Worm (Caenorhabditis elegans) whole organism, L1 larva: ENCODE results near the gene gbh-1.

Source experiments
- C16A3.4 ChIP-seq: fragments of 150-350 bp; optimal IDR thresholded peaks from 2 replicates; lab custom pipeline; 2014; ENCODE audit warnings: missing biosample characterization, missing genetic modification characterization
- C34B4.2 ChIP-seq: sonication (generic microtip); optimal IDR thresholded peaks from 2 replicates; lab custom pipeline; 2017; ENCODE audit warnings: mild to moderate bottlenecking, missing genetic modification characterization, missing compliant biosample characterization
- Y116A8C.19 ChIP-seq: sonication (generic microtip); optimal IDR thresholded peaks from 2 replicates; lab custom pipeline; 2016; ENCODE audit warnings: missing compliant biosample characterization, missing genetic modification characterization, borderline replicate concordance
- aly-2 ChIP-seq: fragments of 150-350 bp; optimal IDR thresholded peaks from 2 replicates; lab custom pipeline; 2014; ENCODE audit warnings: missing biosample characterization, missing genetic modification characterization
- blmp-1 ChIP-seq: fragments of 150-350 bp; optimal IDR thresholded peaks from 2 replicates; lab custom pipeline; 2014; ENCODE audit warnings: missing biosample characterization, missing genetic modification characterization
- ceh-82 ChIP-seq, 3 experiments: fragments of 150-350 bp in 1 of 3; sonication (generic microtip) in 2 of 3; optimal IDR thresholded peaks; 2 replicates each; lab custom pipeline; 2014 to 2017; ENCODE audit warnings: missing biosample characterization in 3 of 3, missing genetic modification characterization in 3 of 3
- ceh-90 ChIP-seq: sonication (generic microtip); optimal IDR thresholded peaks from 2 replicates; lab custom pipeline; 2016; ENCODE audit warnings: missing genetic modification characterization, missing compliant biosample characterization
- dsc-1 ChIP-seq: sonication (generic microtip); optimal IDR thresholded peaks from 2 replicates; lab custom pipeline; 2016; ENCODE audit warnings: mild to moderate bottlenecking, missing genetic modification characterization, missing compliant biosample characterization
- efl-1 ChIP-seq, 4 experiments: fragments of 150-350 bp; optimal IDR thresholded peaks in 3 of 4; peaks in 1 of 4; 1 replicate in 1 of 4; 2 replicates in 3 of 4; lab custom pipeline; 2014; ENCODE audit warnings: missing biosample characterization in 2 of 4, missing genetic modification characterization in 2 of 4, missing genetic modification reagents in 2 of 4
- efl-3 ChIP-seq: fragments of 200-800 bp; sonication (Bioruptor generic); optimal IDR thresholded peaks from 2 replicates; lab custom pipeline; 2018; ENCODE audit warnings: mild to moderate bottlenecking, missing genetic modification characterization, missing compliant biosample characterization
- elt-3 ChIP-seq, 6 experiments: fragments of 150-350 bp in 1 of 6; sonication (generic microtip); optimal IDR thresholded peaks; 2 replicates each; lab custom pipeline; 2017 to 2018; ENCODE audit warnings: missing biosample characterization in 6 of 6, missing genetic modification characterization in 6 of 6, inconsistent platforms in 1 of 6
- ets-5 ChIP-seq: fragments of 200-800 bp; sonication (Bioruptor generic); IDR thresholded peaks from 2 replicates; pipeline ENCODE4 v1.3.6; 2022; ENCODE audit warnings: missing genetic modification characterization, missing compliant biosample characterization
- fkh-10 ChIP-seq: sonication (generic microtip); optimal IDR thresholded peaks from 2 replicates; lab custom pipeline; 2017; ENCODE audit warnings: missing biosample characterization, missing genetic modification reagents, missing genetic modification characterization
- grh-1 ChIP-seq: fragments of 200-800 bp; sonication (Bioruptor generic); IDR thresholded peaks from 2 replicates; pipeline ENCODE4 v1.3.6; 2022; ENCODE audit warnings: missing genetic modification reagents, missing genetic modification characterization, missing compliant biosample characterization
- hlh-4 ChIP-seq: sonication (generic microtip); optimal IDR thresholded peaks from 2 replicates; lab custom pipeline; 2016; ENCODE audit warnings: mild to moderate bottlenecking, missing genetic modification characterization, missing compliant biosample characterization
- irx-1 ChIP-seq: sonication (generic microtip); optimal IDR thresholded peaks from 2 replicates; lab custom pipeline; 2016; ENCODE audit warnings: missing genetic modification characterization, missing compliant biosample characterization
- isw-1 ChIP-seq: fragments of 200-800 bp; sonication (Bioruptor generic); IDR thresholded peaks from 2 replicates; pipeline ENCODE4 v1.3.6; 2022; ENCODE audit warnings: missing genetic modification characterization, missing compliant biosample characterization
- lin-14 ChIP-seq: fragments of 200-800 bp; sonication (Bioruptor generic); optimal IDR thresholded peaks from 2 replicates; lab custom pipeline; 2018; ENCODE audit warnings: mild to moderate bottlenecking, missing genetic modification characterization, moderate library complexity, missing compliant biosample characterization
- lir-3 ChIP-seq: sonication (generic microtip); optimal IDR thresholded peaks from 2 replicates; lab custom pipeline; 2016; ENCODE audit warnings: mild to moderate bottlenecking, missing genetic modification characterization, moderate library complexity, missing compliant biosample characterization; ENCODE audit not compliant: poor library complexity
- lsy-2 ChIP-seq, 2 experiments: fragments of 150-350 bp; optimal IDR thresholded peaks; 2 replicates each; lab custom pipeline; 2014; ENCODE audit warnings: missing biosample characterization in 2 of 2, missing genetic modification characterization in 2 of 2
- nhr-11 ChIP-seq: fragments of 150-350 bp; optimal IDR thresholded peaks from 2 replicates; lab custom pipeline; 2014; ENCODE audit warnings: missing biosample characterization, missing genetic modification characterization
- nhr-20 ChIP-seq: sonication (generic microtip); optimal IDR thresholded peaks from 2 replicates; lab custom pipeline; 2016; ENCODE audit warnings: mild to moderate bottlenecking, missing genetic modification characterization, missing compliant biosample characterization
- nhr-237 ChIP-seq: fragments of 150-350 bp; optimal IDR thresholded peaks from 2 replicates; lab custom pipeline; 2014; ENCODE audit warnings: missing biosample characterization, missing genetic modification characterization
- nhr-28 ChIP-seq: fragments of 150-350 bp; optimal IDR thresholded peaks from 2 replicates; lab custom pipeline; 2014; ENCODE audit warnings: missing biosample characterization, missing genetic modification characterization
- nhr-47 ChIP-seq: sonication (generic microtip); optimal IDR thresholded peaks from 2 replicates; lab custom pipeline; 2016; ENCODE audit warnings: mild to moderate bottlenecking, missing genetic modification characterization, moderate library complexity, missing compliant biosample characterization
- nhr-76 ChIP-seq: sonication (generic microtip); optimal IDR thresholded peaks from 2 replicates; lab custom pipeline; 2017; ENCODE audit warnings: missing biosample characterization, missing genetic modification characterization
- nhr-85 ChIP-seq: sonication (generic microtip); peaks from one replicate; lab custom pipeline; 2016; ENCODE audit warnings: missing genetic modification characterization, inconsistent platforms, missing compliant biosample characterization
- pag-3 ChIP-seq: sonication (generic microtip); optimal IDR thresholded peaks from 2 replicates; lab custom pipeline; 2017; ENCODE audit warnings: missing genetic modification characterization, mild to moderate bottlenecking, missing compliant biosample characterization, antibody characterized with exemption, borderline replicate concordance; ENCODE audit not compliant: insufficient read depth
- skn-1 ChIP-seq: fragments of 150-350 bp; optimal IDR thresholded peaks from 2 replicates; lab custom pipeline; 2014; ENCODE audit warnings: missing biosample characterization, missing genetic modification characterization
- snu-23 ChIP-seq: sonication (generic microtip); optimal IDR thresholded peaks from 2 replicates; lab custom pipeline; 2016; ENCODE audit warnings: missing genetic modification characterization, missing compliant biosample characterization
- sptf-1 ChIP-seq: fragments of 150-350 bp; optimal IDR thresholded peaks from 2 replicates; lab custom pipeline; 2014; ENCODE audit warnings: missing biosample characterization, missing genetic modification characterization
- sup-37 ChIP-seq: fragments of 200-800 bp; sonication (Bioruptor generic); optimal IDR thresholded peaks from 2 replicates; lab custom pipeline; 2018; ENCODE audit warnings: mild to moderate bottlenecking, missing genetic modification characterization, missing compliant biosample characterization
- swsn-7 ChIP-seq: sonication (generic microtip); optimal IDR thresholded peaks from 2 replicates; lab custom pipeline; 2016; ENCODE audit warnings: missing genetic modification characterization, missing compliant biosample characterization
- tlp-1 ChIP-seq: fragments of 150-350 bp; optimal IDR thresholded peaks from 2 replicates; lab custom pipeline; 2014; ENCODE audit warnings: missing biosample characterization, missing genetic modification characterization
- unc-130 ChIP-seq: fragments of 150-350 bp; optimal IDR thresholded peaks from 2 replicates; lab custom pipeline; 2017; ENCODE audit warnings: missing biosample characterization, missing genetic modification characterization, inconsistent platforms
- unc-62 ChIP-seq: fragments of 150-350 bp; optimal IDR thresholded peaks from 2 replicates; lab custom pipeline; 2014; ENCODE audit warnings: missing biosample characterization, missing genetic modification reagents, missing genetic modification characterization
- unc-86 ChIP-seq: sonication (generic microtip); optimal IDR thresholded peaks from 2 replicates; lab custom pipeline; 2016; ENCODE audit warnings: missing genetic modification characterization, missing compliant biosample characterization
- vab-15 ChIP-seq: sonication (generic microtip); optimal IDR thresholded peaks from 2 replicates; lab custom pipeline; 2017; ENCODE audit warnings: missing genotype, mild to moderate bottlenecking, missing genetic modification characterization, missing compliant biosample characterization
- zip-4 ChIP-seq: fragments of 200-800 bp; sonication (Bioruptor generic); optimal IDR thresholded peaks from 2 replicates; lab custom pipeline; 2018; ENCODE audit warnings: mild to moderate bottlenecking, missing genetic modification characterization, moderate library complexity, missing compliant biosample characterization
- ztf-11 ChIP-seq, 2 experiments: sonication (generic microtip); optimal IDR thresholded peaks; 2 replicates each; lab custom pipeline; 2016 to 2017; ENCODE audit warnings: missing genetic modification characterization in 2 of 2, missing biosample characterization in 1 of 2, missing compliant biosample characterization in 1 of 2

The gbh-1 gene

DNA sequence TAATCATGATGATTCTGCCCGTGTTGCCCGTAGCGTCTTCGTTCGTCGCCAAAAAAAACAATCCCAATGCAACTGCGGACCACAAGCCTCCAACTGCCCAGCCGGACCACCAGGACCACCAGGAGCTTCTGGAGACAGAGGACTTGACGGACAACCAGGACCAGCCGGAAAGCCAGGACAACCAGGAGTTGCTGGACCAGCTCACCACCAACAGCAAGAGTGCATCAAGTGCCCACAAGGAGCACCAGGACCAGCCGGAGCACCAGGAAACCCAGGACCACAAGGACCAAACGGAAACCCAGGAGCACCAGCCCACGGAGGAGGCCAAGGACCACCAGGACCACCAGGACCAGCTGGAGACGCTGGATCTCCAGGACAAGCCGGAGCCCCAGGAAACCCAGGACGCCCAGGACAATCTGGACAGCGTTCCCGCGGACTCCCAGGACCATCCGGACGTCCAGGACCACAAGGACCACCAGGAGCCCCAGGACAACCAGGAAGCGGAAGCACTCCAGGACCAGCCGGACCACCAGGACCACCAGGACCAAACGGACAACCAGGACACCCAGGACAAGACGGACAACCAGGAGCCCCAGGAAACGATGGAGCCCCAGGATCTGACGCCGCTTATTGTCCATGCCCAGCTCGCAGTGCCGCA is 14.0 kb upstream of the gbh-1 start:
- TF ChIP-seq C34B4.2 (tag; lab: Kevin White, UChicago) (no peak), isw-1 (GFP tag; lab: Robert Waterston, UW) (no peak), ztf-11 (tag; optimal IDR thresholded peaks at IDR 0.05; lab: Kevin White, UChicago) (no peak), nhr-20 (tag; lab: Kevin White, UChicago) (no peak), aly-2 (tag; lab: Kevin White, UChicago) (no peak), swsn-7 (tag; lab: Kevin White, UChicago) (no peak), ceh-90 (no peak), sptf-1 (no peak), nhr-28 (no peak), nhr-76 (tag; lab: Kevin White, UChicago) (no peak), lir-3 (tag; lab: Kevin White, UChicago) (no peak)
- TF ChIP-seq, all 84 proteins: peak for 0

DNA sequence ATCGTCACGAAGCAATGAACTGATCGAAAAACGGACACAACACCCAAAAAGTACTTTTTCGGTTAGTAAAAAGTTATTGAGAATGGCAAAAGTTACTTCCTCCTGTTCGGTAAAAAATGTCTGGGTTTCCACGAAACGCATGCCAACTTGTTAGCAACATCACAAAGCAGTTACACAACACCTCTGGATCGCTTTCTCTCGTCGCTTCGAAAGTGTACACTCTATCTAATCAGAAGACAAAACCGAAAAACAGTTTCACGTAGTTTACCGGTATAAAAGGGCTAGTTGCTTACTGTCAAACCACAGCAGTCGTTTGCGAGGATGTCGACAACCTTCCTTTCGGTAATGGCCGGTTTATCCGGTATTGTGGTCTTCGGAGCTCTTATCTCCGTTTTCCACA is 13.3 kb upstream of the gbh-1 start, which contains the start of gene col-80:
Gene col-80 (plus strand): TSS at position 301 of the 400 bp plus-strand sequence.
- TF ChIP-seq zip-4 (no peak), efl-1 (optimal IDR thresholded peaks at IDR 0.05; lab: Kevin White, UChicago) (no peak), efl-1 (GFP tag; optimal IDR thresholded peaks at IDR 0.05 in 1 of 2; lab: Kevin White, UChicago) (peak in 1 of 2 experiments; percentile 69)

DNA sequence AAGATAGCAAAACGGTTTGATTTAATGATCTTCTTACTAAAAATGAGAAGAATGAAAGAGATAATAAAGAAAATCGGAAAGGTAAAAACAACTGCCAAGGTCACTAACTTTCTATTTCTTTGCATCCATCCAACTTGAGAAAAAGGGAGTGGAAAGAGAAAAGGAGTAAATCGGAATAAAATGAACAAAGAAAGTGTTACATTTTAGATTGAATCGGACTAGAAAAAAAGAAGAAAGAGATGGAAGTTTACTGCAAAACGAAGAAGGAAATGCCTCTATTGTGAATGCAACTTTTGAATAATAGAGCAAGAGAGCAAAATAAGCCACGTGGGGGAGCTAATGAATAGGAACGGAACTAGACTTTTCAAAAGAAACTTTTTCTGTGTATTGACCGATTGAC is 12.4 kb upstream of the gbh-1 start:
- TF ChIP-seq fkh-10, result peak; percentile 73
- peak; percentile 70 for TF ChIP-seq lin-14
- no peak for TF ChIP-seq C16A3.4 (tag; lab: Kevin White, UChicago)
- no peak for TF ChIP-seq Y116A8C.19 (tag; lab: Kevin White, UChicago)
- peak in 2 of 6 experiments; percentile 17 to 26 for TF ChIP-seq elt-3 (tag; optimal IDR thresholded peaks at IDR 0.05; lab: Kevin White, UChicago)
- TF ChIP-seq unc-86 (tag; lab: Kevin White, UChicago), result no peak
- no peak for TF ChIP-seq skn-1 (tag; lab: Kevin White, UChicago)
- no peak for TF ChIP-seq sptf-1
- peak in 1 of 2 experiments; percentile 8 for TF ChIP-seq lsy-2 (tag; optimal IDR thresholded peaks at IDR 0.05; lab: Kevin White, UChicago)
- TF ChIP-seq ztf-11 (tag; optimal IDR thresholded peaks at IDR 0.05; lab: Kevin White, UChicago), result no peak
- no peak for TF ChIP-seq efl-3 (GFP tag; lab: Kevin White, UChicago)
- TF ChIP-seq nhr-11, result no peak
- no peak for TF ChIP-seq ceh-82 (tag; optimal IDR thresholded peaks at IDR 0.05; lab: Kevin White, UChicago)
- TF ChIP-seq blmp-1, result peak; percentile 97
- peak; percentile 6 for TF ChIP-seq irx-1 (tag; lab: Kevin White, UChicago)
- TF ChIP-seq nhr-85, result peak; percentile 47
- TF ChIP-seq nhr-20 (tag; lab: Kevin White, UChicago), result peak; percentile 17

DNA sequence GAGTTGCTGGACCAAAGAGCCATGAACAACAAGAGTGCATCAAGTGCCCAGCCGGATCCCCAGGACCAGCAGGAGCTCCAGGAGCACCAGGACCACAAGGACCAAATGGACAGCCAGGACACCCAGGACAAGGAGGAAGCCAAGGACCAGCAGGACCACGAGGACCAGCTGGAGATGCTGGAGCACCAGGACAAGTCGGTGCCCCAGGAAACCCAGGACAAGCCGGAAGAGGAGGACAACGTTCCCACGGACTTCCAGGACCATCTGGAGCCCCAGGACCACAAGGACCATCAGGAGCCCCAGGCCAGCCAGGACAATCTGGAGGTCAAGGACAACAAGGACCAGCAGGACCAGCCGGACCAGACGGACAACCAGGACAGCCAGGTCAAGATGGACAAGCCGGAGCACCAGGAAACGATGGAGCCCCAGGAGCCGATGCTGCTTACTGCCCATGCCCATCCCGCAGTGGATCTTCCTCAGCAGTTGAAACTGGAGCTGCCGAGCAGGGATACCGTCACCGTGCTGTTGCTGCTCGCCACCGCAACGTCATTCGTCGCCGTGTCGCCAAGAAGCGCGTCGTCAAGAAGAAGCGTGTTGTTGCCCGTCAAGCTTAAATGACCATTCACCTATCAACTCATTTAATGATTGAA is 11.9 kb upstream of the gbh-1 start:
- TF ChIP-seq nhr-85 (peak; percentile 0), nhr-237 (tag; lab: Kevin White, UChicago) (no peak)
- TF ChIP-seq, all 84 proteins: peak for 1

DNA sequence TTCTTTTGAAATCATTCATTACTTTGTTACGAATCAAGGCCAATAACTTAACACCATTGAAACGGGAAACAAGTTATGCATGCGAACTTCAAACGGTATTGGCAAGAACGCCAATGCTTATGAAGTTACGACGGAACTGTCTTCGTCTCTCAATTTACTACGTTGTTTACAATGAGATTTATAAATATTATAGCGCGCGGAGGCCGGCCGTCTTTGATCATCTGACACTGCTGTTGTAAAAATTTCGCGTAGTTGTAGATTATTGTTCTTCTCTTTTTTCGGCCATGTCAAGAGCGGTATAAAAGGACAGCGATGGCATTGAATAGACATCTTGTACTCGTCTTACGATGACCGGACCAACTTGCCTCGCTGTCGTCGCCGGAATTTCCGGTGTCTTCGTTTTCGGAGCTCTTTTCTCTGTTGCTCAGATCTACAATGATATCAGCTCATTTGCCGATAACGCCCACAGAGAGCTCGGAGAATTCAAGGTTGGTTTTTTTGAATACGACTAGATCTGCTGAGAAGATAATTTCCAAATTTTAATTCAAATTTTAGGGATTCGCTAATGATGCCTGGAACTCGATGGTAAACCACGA is 11.1 kb upstream of the gbh-1 start, which contains the start of gene col-39:
Gene col-39 (plus strand): TSS at position 342 of the 596 bp plus-strand sequence.
- TF ChIP-seq nhr-11, result no peak
- peak; percentile 11 for TF ChIP-seq snu-23 (GFP tag; lab: Kevin White, UChicago)
- no peak for TF ChIP-seq grh-1
- no peak for TF ChIP-seq unc-62
- TF ChIP-seq sup-37, result no peak
- no peak for TF ChIP-seq dsc-1 (tag; lab: Kevin White, UChicago)
- no peak for TF ChIP-seq pag-3
- peak; percentile 33 for TF ChIP-seq nhr-20 (tag; lab: Kevin White, UChicago)
- TF ChIP-seq hlh-4, result no peak
- no peak for TF ChIP-seq tlp-1 (tag; lab: Kevin White, UChicago)
- TF ChIP-seq nhr-47 (tag; lab: Kevin White, UChicago), result no peak
- no peak for TF ChIP-seq unc-130
- TF ChIP-seq nhr-85, result peak; percentile 79
- TF ChIP-seq vab-15 (tag; lab: Kevin White, UChicago), result no peak
- TF ChIP-seq lin-14, result peak; percentile 54
- TF ChIP-seq isw-1 (GFP tag; lab: Robert Waterston, UW), result no peak
- TF ChIP-seq ets-5 (GFP tag; lab: Robert Waterston, UW), result no peak
